Worm (Caenorhabditis elegans): ENCODE results near the gene F15E6.3.

The F15E6.3 gene

ce11 chrIV:4291174-4291573 is 3.5 kb upstream of the F15E6.3 start, which contains the start of gene F15E6.4:
Gene F15E6.4 (plus strand): TSS chrIV:4291474.
- TF ChIP-seq ref-1 (GFP tag; conservative IDR thresholded peaks at IDR 0.05) (no peak), med-1 (GFP tag; optimal IDR thresholded peaks at IDR 0.05; ENCODE audit: insufficient read depth) (no peak), klf-2 (GFP tag; conservative IDR thresholded peaks at IDR 0.05) (no peak), tab-1 (GFP tag; IDR thresholded peaks at IDR 0.05) (no peak)

ce11 chrIV:4292569-4292968 is 2.1 kb upstream of the F15E6.3 start, which contains the start of gene F15E6.10:
Gene F15E6.10 (plus strand): TSS chrIV:4292869.
- TF ChIP-seq T22C8.4 (GFP tag; IDR thresholded peaks at IDR 0.05): no peak

- no peak for TF ChIP-seq med-1 (GFP tag; optimal IDR thresholded peaks at IDR 0.05; ENCODE audit: insufficient read depth)
- TF ChIP-seq klf-2 (GFP tag; conservative IDR thresholded peaks at IDR 0.05): no peak
- no peak for TF ChIP-seq tab-1 (GFP tag; IDR thresholded peaks at IDR 0.05)
- TF ChIP-seq ztf-29 (GFP tag; IDR thresholded peaks at IDR 0.05): no peak
- TF ChIP-seq flt-1 (GFP tag; IDR thresholded peaks at IDR 0.05): no peak
- TF ChIP-seq cog-1 (tag; optimal IDR thresholded peaks at IDR 0.05): no peak
- no peak for TF ChIP-seq T22C8.4 (GFP tag; IDR thresholded peaks at IDR 0.05)
- TF ChIP-seq ref-1 (GFP tag; conservative IDR thresholded peaks at IDR 0.05): no peak
- TF ChIP-seq ztf-23 (GFP tag; IDR thresholded peaks at IDR 0.05): no peak
Observed at ce11 chrIV:4298983-4299382, 4.3 kb downstream of the F15E6.3 start, which contains the start of gene F15E6.9. Gene F15E6.9 (minus strand): TSS chrIV:4299083.

- TF ChIP-seq tab-1 (GFP tag; IDR thresholded peaks at IDR 0.05): no peak
- no peak for TF ChIP-seq flt-1 (GFP tag; IDR thresholded peaks at IDR 0.05)
- TF ChIP-seq ref-1 (GFP tag; conservative IDR thresholded peaks at IDR 0.05): no peak
- no peak for TF ChIP-seq cog-1 (tag; optimal IDR thresholded peaks at IDR 0.05)
- no peak for TF ChIP-seq ztf-29 (GFP tag; IDR thresholded peaks at IDR 0.05)
Observed at ce11 chrIV:4299994-4300393, 5.3 kb downstream of the F15E6.3 start.

ce11 chrIV:4301202-4301601 is 6.5 kb downstream of the F15E6.3 start, which contains the start of gene lgc-22:
Gene lgc-22 (plus strand): TSS chrIV:4301306.
- TF ChIP-seq ref-1 (GFP tag; conservative IDR thresholded peaks at IDR 0.05): no peak
- TF ChIP-seq tab-1 (GFP tag; IDR thresholded peaks at IDR 0.05): peak; percentile 41; the same call in 1 of the 2 replicates

- TF ChIP-seq med-1 (GFP tag; optimal IDR thresholded peaks at IDR 0.05; ENCODE audit: insufficient read depth) (no peak), ztf-23 (GFP tag; IDR thresholded peaks at IDR 0.05) (no peak), ref-1 (GFP tag; conservative IDR thresholded peaks at IDR 0.05) (no peak), T22C8.4 (GFP tag; IDR thresholded peaks at IDR 0.05) (no peak), cog-1 (tag; optimal IDR thresholded peaks at IDR 0.05) (no peak), tab-1 (GFP tag; IDR thresholded peaks at IDR 0.05) (no peak), flt-1 (GFP tag; IDR thresholded peaks at IDR 0.05) (no peak), klf-2 (GFP tag; conservative IDR thresholded peaks at IDR 0.05) (no peak), ztf-29 (GFP tag; IDR thresholded peaks at IDR 0.05) (no peak)
Observed at ce11 chrIV:4306317-4306716, 11.6 kb downstream of the F15E6.3 start.

- TF ChIP-seq flt-1 (GFP tag; IDR thresholded peaks at IDR 0.05) (no peak), med-1 (GFP tag; optimal IDR thresholded peaks at IDR 0.05; ENCODE audit: insufficient read depth) (no peak), tab-1 (GFP tag; IDR thresholded peaks at IDR 0.05) (no peak), ztf-23 (GFP tag; IDR thresholded peaks at IDR 0.05) (no peak), ref-1 (GFP tag; conservative IDR thresholded peaks at IDR 0.05) (no peak), ztf-29 (GFP tag; IDR thresholded peaks at IDR 0.05) (no peak), T22C8.4 (GFP tag; IDR thresholded peaks at IDR 0.05) (no peak), klf-2 (GFP tag; conservative IDR thresholded peaks at IDR 0.05) (no peak), cog-1 (tag; optimal IDR thresholded peaks at IDR 0.05) (no peak)
Observed at ce11 chrIV:4307227-4307946, 12.7 kb downstream of the F15E6.3 start, which contains the start of gene set-9. Gene set-9 (plus strand): TSS chrIV:4307896.

ce11 chrIV:4316813-4317408 is 22.2 kb downstream of the F15E6.3 start, which contains the start of gene Y24D9B.1:
Gene Y24D9B.1 (plus strand): TSS chrIV:4317358.
- TF ChIP-seq med-1 (GFP tag; optimal IDR thresholded peaks at IDR 0.05; ENCODE audit: insufficient read depth): no peak
- no peak for TF ChIP-seq ztf-23 (GFP tag; IDR thresholded peaks at IDR 0.05)
- TF ChIP-seq ztf-29 (GFP tag; IDR thresholded peaks at IDR 0.05): no peak
- no peak for TF ChIP-seq tab-1 (GFP tag; IDR thresholded peaks at IDR 0.05)
- TF ChIP-seq flt-1 (GFP tag; IDR thresholded peaks at IDR 0.05): no peak
- no peak for TF ChIP-seq ref-1 (GFP tag; conservative IDR thresholded peaks at IDR 0.05)
- TF ChIP-seq T22C8.4 (GFP tag; IDR thresholded peaks at IDR 0.05): no peak
- no peak for TF ChIP-seq klf-2 (GFP tag; conservative IDR thresholded peaks at IDR 0.05)
- no peak for TF ChIP-seq cog-1 (tag; optimal IDR thresholded peaks at IDR 0.05)

- TF ChIP-seq T22C8.4 (GFP tag; IDR thresholded peaks at IDR 0.05) (peak; percentile 79), cog-1 (tag; optimal IDR thresholded peaks at IDR 0.05) (no peak)
Observed at ce11 chrIV:4317638-4318037, 22.9 kb downstream of the F15E6.3 start.

ce11 chrIV:4318056-4318455 is 23.4 kb downstream of the F15E6.3 start:
- TF ChIP-seq tab-1 (GFP tag; IDR thresholded peaks at IDR 0.05) (no peak), klf-2 (GFP tag; conservative IDR thresholded peaks at IDR 0.05) (no peak), ref-1 (GFP tag; conservative IDR thresholded peaks at IDR 0.05) (no peak), cog-1 (tag; optimal IDR thresholded peaks at IDR 0.05) (no peak), ztf-23 (GFP tag; IDR thresholded peaks at IDR 0.05) (no peak), flt-1 (GFP tag; IDR thresholded peaks at IDR 0.05) (no peak), med-1 (GFP tag; optimal IDR thresholded peaks at IDR 0.05; ENCODE audit: insufficient read depth) (no peak), T22C8.4 (GFP tag; IDR thresholded peaks at IDR 0.05) (no peak; the same call in 1 of the 2 replicates), ztf-29 (GFP tag; IDR thresholded peaks at IDR 0.05) (no peak)
